Fruit fly (Drosophila melanogaster): Measurements from ENCODE around the gene CG11841.

CG11841 gene

dm6 chr3R:29033909-29034629 is 16.8 kb upstream of the CG11841 start, which contains the start of the genes beta4GalNAcTB and Cpsf100 (continued):
- TF ChIP-seq CG3847 (GFP tag; IDR thresholded peaks at IDR 0.05), result peak; percentile 49
- 0 out of 2 replicates have a peak, but pooled peaks have one; percentile 22 for TF ChIP-seq dati (GFP tag; IDR thresholded peaks at IDR 0.05)
- TF ChIP-seq Meics (GFP tag; optimal IDR thresholded peaks at IDR 0.05), result peak; percentile 79
- TF ChIP-seq CG3838 (GFP tag; optimal IDR thresholded peaks at IDR 0.05), result peak; percentile 20
- no peak for TF ChIP-seq CG12236 (GFP tag; optimal IDR thresholded peaks at IDR 0.05)
- peak; percentile 47; the same call in 1 of the 2 replicates for TF ChIP-seq seq (GFP tag; IDR thresholded peaks at IDR 0.05)
- TF ChIP-seq Rfx (GFP tag; IDR thresholded peaks at IDR 0.05), result peak; percentile 76
- peak; percentile 97 for TF ChIP-seq Ets65A (GFP tag)
- TF ChIP-seq ci (GFP tag; IDR thresholded peaks at IDR 0.05), result 0 out of 3 replicates have a peak, but pooled peaks have one; percentile 32
- TF ChIP-seq CG6175 (GFP tag; IDR thresholded peaks at IDR 0.05), result 0 out of 3 replicates have a peak, but pooled peaks have one; percentile 25
- TF ChIP-seq CG1792 (GFP tag; optimal IDR thresholded peaks at IDR 0.05), result no peak
- peak; percentile 48 for TF ChIP-seq Rx (GFP tag; IDR thresholded peaks at IDR 0.05)
- TF ChIP-seq ash1 (GFP tag; optimal IDR thresholded peaks at IDR 0.05), result no peak
- TF ChIP-seq CG10431 (GFP tag; optimal IDR thresholded peaks at IDR 0.05), result no peak
- TF ChIP-seq CG17328 (GFP tag; IDR thresholded peaks at IDR 0.05), result peak; percentile 43
- TF ChIP-seq CG13123 (GFP tag; optimal IDR thresholded peaks at IDR 0.05), result peak; percentile 64
- TF ChIP-seq CG33213 (GFP tag; optimal IDR thresholded peaks at IDR 0.05), result no peak
- peak; percentile 63 for TF ChIP-seq CG3995 (GFP tag; optimal IDR thresholded peaks at IDR 0.05)
- no peak for TF ChIP-seq Awh (GFP tag; IDR thresholded peaks at IDR 0.05)
- peak; percentile 8 for TF ChIP-seq Sry-δ (GFP tag; optimal IDR thresholded peaks at IDR 0.05)
- no peak for TF ChIP-seq fru (optimal IDR thresholded peaks at IDR 0.05)
- no peak for TF ChIP-seq schlank (tag; optimal IDR thresholded peaks at IDR 0.05)
- no peak for TF ChIP-seq run (tag; optimal IDR thresholded peaks at IDR 0.05)
- no peak for TF ChIP-seq CG1832 (GFP tag; optimal IDR thresholded peaks at IDR 0.05)
- TF ChIP-seq dan (GFP tag; IDR thresholded peaks at IDR 0.05), result peak; percentile 23; the same call in 1 of the 2 replicates
- TF ChIP-seq CG9932 (GFP tag; IDR thresholded peaks at IDR 0.05), result peak; percentile 79
- TF ChIP-seq CG43689 (GFP tag; IDR thresholded peaks at IDR 0.05), result no peak
- TF ChIP-seq Elba2 (GFP tag; optimal IDR thresholded peaks at IDR 0.05), result peak; percentile 11
- TF ChIP-seq CG12391 (tag; optimal IDR thresholded peaks at IDR 0.05), result peak; percentile 78
- TF ChIP-seq Jarid2 (GFP tag; optimal IDR thresholded peaks at IDR 0.05), result peak; percentile 11
- TF ChIP-seq fd64A (GFP tag; optimal IDR thresholded peaks at IDR 0.05), result no peak
- TF ChIP-seq CG12219 (GFP tag; optimal IDR thresholded peaks at IDR 0.05), result no peak
- TF ChIP-seq gsb-n (tag; optimal IDR thresholded peaks at IDR 0.05), result no peak
- no peak for TF ChIP-seq hbn (GFP tag; IDR thresholded peaks at IDR 0.05; ENCODE audit: partially characterized antibody)
- TF ChIP-seq so (GFP tag; IDR thresholded peaks at IDR 0.05), result no peak
- TF ChIP-seq croc (GFP tag; conservative IDR thresholded peaks at IDR 0.05), result peak; percentile 36; the same call in 1 of the 3 replicates
- peak; percentile 69 for TF ChIP-seq CG17385 (GFP tag; optimal IDR thresholded peaks at IDR 0.05)
- TF ChIP-seq NfI (GFP tag; optimal IDR thresholded peaks at IDR 0.05), result peak; percentile 62
- no peak for TF ChIP-seq eyg (GFP tag; optimal IDR thresholded peaks at IDR 0.05)
- TF ChIP-seq Hr51 (GFP tag; optimal IDR thresholded peaks at IDR 0.05), result peak; percentile 42 to 57
- TF ChIP-seq CG34422 (GFP tag; IDR thresholded peaks at IDR 0.05), result peak; percentile 70
- no peak for TF ChIP-seq yki (optimal IDR thresholded peaks at IDR 0.05)
- TF ChIP-seq Ravus (GFP tag; IDR thresholded peaks at IDR 0.05), result no peak
- peak; percentile 87 for TF ChIP-seq CoRest (tag; optimal IDR thresholded peaks at IDR 0.05)
- peak; percentile 35 for TF ChIP-seq CG8944 (GFP tag; optimal IDR thresholded peaks at IDR 0.05)
- peak; percentile 44 for TF ChIP-seq CG8290 (GFP tag; optimal IDR thresholded peaks at IDR 0.05)
- no peak for TF ChIP-seq CG8290 (tag; optimal IDR thresholded peaks at IDR 0.05)
- peak; percentile 47 for TF ChIP-seq PHDP (tag; optimal IDR thresholded peaks at IDR 0.05)
- no peak for TF ChIP-seq CG6813 (GFP tag; optimal IDR thresholded peaks at IDR 0.05)
- TF ChIP-seq CG7271 (tag; optimal IDR thresholded peaks at IDR 0.05), result peak; percentile 17
- peak; percentile 86 for TF ChIP-seq nmo (GFP tag; optimal IDR thresholded peaks at IDR 0.05)
